Fruit fly (Drosophila melanogaster): ENCODE results near the gene ppk18.

- TF ChIP-seq cnc (optimal IDR thresholded peaks at IDR 0.05) (peak; percentile 85 to 94), Hr96 (GFP tag; optimal IDR thresholded peaks at IDR 0.05) (no peak), kay (GFP tag; ENCODE audit: borderline replicate concordance) (no peak), CG1620 (GFP tag; optimal IDR thresholded peaks at IDR 0.05) (no peak), cic (GFP tag; optimal IDR thresholded peaks at IDR 0.05) (peak; percentile 27), tj (GFP tag; optimal IDR thresholded peaks at IDR 0.05) (peak; percentile 62), CG7045 (GFP tag; optimal IDR thresholded peaks at IDR 0.05) (no peak), CG7101 (tag; optimal IDR thresholded peaks at IDR 0.05) (peak; percentile 16), CG5204 (GFP tag; optimal IDR thresholded peaks at IDR 0.05) (no peak), CG12768 (GFP tag; optimal IDR thresholded peaks at IDR 0.05) (no peak), ovo (GFP tag; optimal IDR thresholded peaks at IDR 0.05) (no peak), bab1 (GFP tag; optimal IDR thresholded peaks at IDR 0.05) (peak; percentile 57)
Measured at dm6 chr2L:9790535-9790992, 19.8 kb upstream of the ppk18 start, which contains the start of gene CG4036.

Measured in whole organism, adult.